Fruit fly (Drosophila melanogaster): ENCODE measurements around the gene X11L.

dm6 chrX:17580954-17581353 is 18.5 kb upstream of the X11L start:
- TF ChIP-seq ttk (optimal IDR thresholded peaks at IDR 0.05): no peak
- TF ChIP-seq Myc (optimal IDR thresholded peaks at IDR 0.05): no peak
- TF ChIP-seq psq (optimal IDR thresholded peaks at IDR 0.05): no peak
- TF ChIP-seq insv (optimal IDR thresholded peaks at IDR 0.05): no peak
- TF ChIP-seq h (optimal IDR thresholded peaks at IDR 0.05): no peak
- no peak for TF ChIP-seq Sin3A (optimal IDR thresholded peaks at IDR 0.05)

All from Kc167 (cell line).